Worm (Caenorhabditis elegans): ENCODE results near the gene F57C7.4.

The F57C7.4 gene

DNA sequence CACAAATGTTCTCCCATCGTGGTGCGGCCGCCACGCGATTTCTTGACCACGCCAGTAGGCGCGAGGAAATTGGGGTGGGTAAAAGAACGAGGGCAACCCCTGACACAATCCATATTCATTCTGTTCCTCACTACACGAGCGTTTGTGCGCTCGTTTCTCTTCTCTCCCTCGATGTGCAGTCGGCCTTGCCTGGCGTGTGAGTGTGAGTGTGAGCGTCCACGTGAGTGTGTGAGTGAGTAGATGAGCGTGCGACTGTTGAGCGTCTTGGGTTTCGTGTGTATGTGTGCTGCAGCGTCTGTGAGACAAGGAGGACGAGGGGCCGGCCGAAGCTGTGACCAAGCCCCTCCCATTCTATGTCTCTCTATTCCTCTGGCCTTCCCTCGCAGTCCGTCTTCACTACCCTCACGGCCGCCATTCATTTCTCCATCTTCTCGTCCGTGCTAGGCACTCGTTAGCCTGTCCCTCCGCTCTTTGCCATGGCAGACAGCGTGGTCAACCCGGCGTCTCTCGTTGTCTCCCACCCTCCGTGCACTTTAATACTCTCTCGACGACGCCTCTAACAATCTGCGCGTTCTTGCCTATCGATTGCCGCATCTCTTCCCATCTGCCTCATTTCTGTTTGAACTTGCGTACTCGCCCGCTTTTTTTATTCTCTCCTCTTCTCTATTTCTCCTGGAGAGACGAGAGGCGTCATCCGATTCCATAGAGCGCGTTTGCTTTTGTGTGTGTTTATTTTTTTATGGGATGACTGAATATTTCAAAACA, 20.8 kb downstream of the F57C7.4 start (continued):
- peak; percentile 59 to 74 (median 61) for TF ChIP-seq dpl-1 (GFP tag; optimal IDR thresholded peaks at IDR 0.05)
- TF ChIP-seq elt-2 (tag; optimal IDR thresholded peaks at IDR 0.05): peak; percentile 67
- peak; percentile 77 for TF ChIP-seq zag-1 (tag; optimal IDR thresholded peaks at IDR 0.05)
- no peak for TF ChIP-seq nhr-76 (tag; optimal IDR thresholded peaks at IDR 0.05)
- peak; percentile 81 for TF ChIP-seq ceh-63 (GFP tag; optimal IDR thresholded peaks at IDR 0.05)
- peak; percentile 63 for TF ChIP-seq pax-3 (tag; optimal IDR thresholded peaks at IDR 0.05)
- TF ChIP-seq swsn-7 (tag; optimal IDR thresholded peaks at IDR 0.05): peak; percentile 99
- no peak for TF ChIP-seq nhr-12 (tag; optimal IDR thresholded peaks at IDR 0.05)
- TF ChIP-seq lin-13 (GFP tag; optimal IDR thresholded peaks at IDR 0.05): peak; percentile 74
- TF ChIP-seq aha-1 (tag; optimal IDR thresholded peaks at IDR 0.05): peak; percentile 28
- peak; percentile 87 for TF ChIP-seq blmp-1 (tag; optimal IDR thresholded peaks at IDR 0.05)
- TF ChIP-seq C16A3.4 (tag; optimal IDR thresholded peaks at IDR 0.05): peak; percentile 87
- no peak for TF ChIP-seq ets-5 (GFP tag; IDR thresholded peaks at IDR 0.05)
- peak; percentile 70 for TF ChIP-seq sox-4 (tag; optimal IDR thresholded peaks at IDR 0.05)
- TF ChIP-seq mab-9 (GFP tag; IDR thresholded peaks at IDR 0.05): peak; percentile 85
- TF ChIP-seq egl-13 (tag; optimal IDR thresholded peaks at IDR 0.05): peak; percentile 96
- peak; percentile 80 for TF ChIP-seq zip-4 (GFP tag; optimal IDR thresholded peaks at IDR 0.05)
- peak; percentile 37 for TF ChIP-seq hpl-2 (GFP tag; optimal IDR thresholded peaks at IDR 0.05)
- peak; percentile 84 for TF ChIP-seq nhr-237 (tag; optimal IDR thresholded peaks at IDR 0.05)
- peak; percentile 94 for TF ChIP-seq dsc-1 (tag; optimal IDR thresholded peaks at IDR 0.05)
- peak; percentile 79 for TF ChIP-seq isw-1 (GFP tag; IDR thresholded peaks at IDR 0.05)
- TF ChIP-seq egl-27 (tag; optimal IDR thresholded peaks at IDR 0.05): peak; percentile 46 to 81
- TF ChIP-seq hlh-4 (tag; optimal IDR thresholded peaks at IDR 0.05): no peak
- no peak for TF ChIP-seq nhr-84 (tag; optimal IDR thresholded peaks at IDR 0.05)
- peak; percentile 94 for TF ChIP-seq jun-1 (tag; optimal IDR thresholded peaks at IDR 0.05)
- peak in 1 of 2 experiments; percentile 97 for TF ChIP-seq mdl-1 (tag; optimal IDR thresholded peaks at IDR 0.05)
- peak; percentile 99 for TF ChIP-seq lin-14 (GFP tag; optimal IDR thresholded peaks at IDR 0.05)
- peak; percentile 77 for TF ChIP-seq fkh-10 (GFP tag; optimal IDR thresholded peaks at IDR 0.05)
- TF ChIP-seq nhr-85 (tag): peak; percentile 99
- TF ChIP-seq nhr-71 (tag; optimal IDR thresholded peaks at IDR 0.05): peak; percentile 99
- TF ChIP-seq nhr-11 (tag; optimal IDR thresholded peaks at IDR 0.05): peak; percentile 87
- TF ChIP-seq unc-30 (tag; optimal IDR thresholded peaks at IDR 0.05): no peak
- TF ChIP-seq ces-1 (GFP tag; optimal IDR thresholded peaks at IDR 0.05): no peak
- TF ChIP-seq fos-1 (tag; optimal IDR thresholded peaks at IDR 0.05): peak; percentile 56
- TF ChIP-seq ceh-88 (GFP tag; IDR thresholded peaks at IDR 0.05): peak; percentile 83; the same call in 1 of the 2 replicates
- TF ChIP-seq mep-1 (tag; optimal IDR thresholded peaks at IDR 0.05): peak; percentile 96
- TF ChIP-seq F16B12.6 (tag; optimal IDR thresholded peaks at IDR 0.05): peak; percentile 61

ce11 chrX:10566775-10567174, 22.6 kb downstream of the F57C7.4 start:
- no peak for TF ChIP-seq fkh-10 (GFP tag; optimal IDR thresholded peaks at IDR 0.05)
- no peak for TF ChIP-seq sptf-1 (tag; optimal IDR thresholded peaks at IDR 0.05)
- peak in 1 of 3 experiments; percentile 18 for TF ChIP-seq ceh-82 (tag; optimal IDR thresholded peaks at IDR 0.05)
- no peak for TF ChIP-seq ces-1 (GFP tag; optimal IDR thresholded peaks at IDR 0.05)
- no peak for TF ChIP-seq skn-1 (tag; optimal IDR thresholded peaks at IDR 0.05)
- peak; percentile 21 for TF ChIP-seq tbx-2 (tag; optimal IDR thresholded peaks at IDR 0.05)
- no peak for TF ChIP-seq aha-1 (tag; optimal IDR thresholded peaks at IDR 0.05)
- TF ChIP-seq snu-23 (GFP tag; optimal IDR thresholded peaks at IDR 0.05): peak; percentile 63
- no peak for TF ChIP-seq hlh-17 (GFP tag; optimal IDR thresholded peaks at IDR 0.05; ENCODE audit: borderline replicate concordance)
- TF ChIP-seq unc-130 (tag; optimal IDR thresholded peaks at IDR 0.05): peak; percentile 21
- TF ChIP-seq snpc-4 (tag; optimal IDR thresholded peaks at IDR 0.05): no peak
- peak; percentile 21 to 70 (median 69) for TF ChIP-seq dpl-1 (GFP tag; optimal IDR thresholded peaks at IDR 0.05)
- 0 out of 2 replicates have a peak, but pooled peaks have one; percentile 4 for TF ChIP-seq nhr-19 (GFP tag; conservative IDR thresholded peaks at IDR 0.05)
- peak; percentile 46 for TF ChIP-seq C16A3.4 (tag; optimal IDR thresholded peaks at IDR 0.05)
- TF ChIP-seq nhr-85 (tag): peak; percentile 61
- no peak for TF ChIP-seq alr-1 (tag; optimal IDR thresholded peaks at IDR 0.05; ENCODE audit: borderline replicate concordance)
- peak; percentile 50 for TF ChIP-seq nhr-20 (tag; optimal IDR thresholded peaks at IDR 0.05)
- peak; percentile 77 for TF ChIP-seq blmp-1 (tag; optimal IDR thresholded peaks at IDR 0.05)
- TF ChIP-seq nhr-47 (tag; optimal IDR thresholded peaks at IDR 0.05): peak; percentile 31
- TF ChIP-seq nhr-71 (tag; optimal IDR thresholded peaks at IDR 0.05): peak; percentile 44
- peak in 1 of 2 experiments; percentile 32 for TF ChIP-seq mdl-1 (tag; optimal IDR thresholded peaks at IDR 0.05)
- peak; percentile 84 for TF ChIP-seq F16B12.6 (tag; optimal IDR thresholded peaks at IDR 0.05)
- TF ChIP-seq swsn-7 (tag; optimal IDR thresholded peaks at IDR 0.05): peak; percentile 50
- TF ChIP-seq lin-35 (GFP tag; optimal IDR thresholded peaks at IDR 0.05): peak; percentile 26 to 80
